Fruit fly (Drosophila melanogaster) whole organism: ENCODE measurements around the gene MtnE.

ENCODE experiments used
- EcR ChIP-seq, 2 experiments: fragments of >200 bp; optimal IDR thresholded peaks; 2 replicates each; lab custom pipeline; 2017; ENCODE audit warnings: missing biosample characterization in 2 of 2, missing genetic modification characterization in 2 of 2, missing genetic modification reagents in 2 of 2
- pan ChIP-seq: fragments of >200 bp; optimal IDR thresholded peaks from 2 replicates; lab custom pipeline; 2017
- psq ChIP-seq: fragments of >200 bp; optimal IDR thresholded peaks from 2 replicates; lab custom pipeline; 2017
- usp ChIP-seq: fragments of >200 bp; optimal IDR thresholded peaks from 2 replicates; lab custom pipeline; 2017; ENCODE audit warnings: missing biosample characterization, missing genetic modification characterization, mixed read lengths

DNA sequence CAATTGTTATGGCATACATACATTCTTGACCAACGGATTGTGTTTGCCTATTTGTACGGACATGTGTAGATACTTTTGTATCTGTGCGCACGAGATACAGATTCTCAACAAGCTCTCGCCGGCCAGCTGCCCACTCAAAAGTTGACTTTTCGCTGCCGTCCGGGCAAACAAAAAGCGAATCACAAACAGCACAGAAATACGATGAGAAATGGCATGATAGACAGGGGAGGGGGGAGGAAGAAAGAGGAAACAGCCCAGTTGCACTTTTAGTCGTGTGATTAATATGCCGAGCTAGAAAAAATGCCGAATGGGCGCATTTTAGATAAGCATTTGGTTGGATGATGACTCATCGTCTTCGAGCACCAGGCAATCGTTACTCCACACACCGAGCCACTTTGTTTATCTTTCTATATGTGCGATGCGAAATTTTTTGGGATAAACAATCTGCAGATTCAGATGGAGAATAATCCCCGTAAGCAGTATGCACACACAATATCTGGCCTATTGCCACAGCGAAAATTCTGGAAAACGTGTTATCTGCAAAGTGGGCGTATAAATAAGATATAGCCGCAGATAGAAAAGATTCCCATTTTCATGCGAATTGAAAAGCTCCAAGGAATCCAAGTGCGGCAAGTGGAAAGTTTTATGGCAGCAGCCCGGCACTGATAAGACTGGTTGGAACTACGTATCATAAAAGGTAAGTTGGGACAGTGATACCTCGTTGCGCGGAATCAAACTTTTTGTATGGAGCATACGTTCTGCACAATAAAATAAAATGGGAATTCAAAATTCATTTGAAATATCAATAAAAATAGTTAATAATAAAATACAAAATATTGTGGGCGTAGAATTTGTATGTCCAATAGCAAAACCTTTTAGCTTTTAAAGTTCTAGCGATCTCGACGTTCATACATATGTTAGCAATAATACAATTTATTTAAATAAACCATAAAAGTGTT lies 12.4 kb upstream of the MtnE start:
- TF ChIP-seq usp (no peak), psq (lab: Kevin White, UChicago) (no peak), pan (lab: Kevin White, UChicago) (no peak), EcR (GFP tag; optimal IDR thresholded peaks at IDR 0.05; lab: Kevin White, UChicago) (no peak)
